Fruit fly (Drosophila melanogaster): ENCODE data around the gene laza.

laza gene

dm6 chr3L:22460918-22461634 lies at the start of gene laza (continued):
- no peak for TF ChIP-seq CG1621 (tag; optimal IDR thresholded peaks at IDR 0.05)
- TF ChIP-seq Sox14 (GFP tag; optimal IDR thresholded peaks at IDR 0.05) = peak; percentile 18
- no peak for TF ChIP-seq lz (GFP tag; optimal IDR thresholded peaks at IDR 0.05)
- TF ChIP-seq acj6 (GFP tag; optimal IDR thresholded peaks at IDR 0.05) = peak; percentile 13
- TF ChIP-seq topi (GFP tag; optimal IDR thresholded peaks at IDR 0.05) = no peak
- no peak for TF ChIP-seq Hr4 (GFP tag; optimal IDR thresholded peaks at IDR 0.05)
- no peak for TF ChIP-seq Lpt (GFP tag; optimal IDR thresholded peaks at IDR 0.05)
- TF ChIP-seq Hr39 (GFP tag; optimal IDR thresholded peaks at IDR 0.05) = no peak
- TF ChIP-seq CG7368 (GFP tag; optimal IDR thresholded peaks at IDR 0.05) = no peak

- TF ChIP-seq ss (GFP tag; optimal IDR thresholded peaks at IDR 0.05) (no peak), CG1621 (tag; optimal IDR thresholded peaks at IDR 0.05) (no peak), CG8119 (GFP tag; IDR thresholded peaks at IDR 0.05) (no peak), CG11762 (GFP tag; optimal IDR thresholded peaks at IDR 0.05; ENCODE audit: insufficient read depth) (no peak), Hr38 (GFP tag; optimal IDR thresholded peaks at IDR 0.05) (no peak), salr (GFP tag; optimal IDR thresholded peaks at IDR 0.05) (no peak), CG15336 (GFP tag; IDR thresholded peaks at IDR 0.05) (no peak), Eip93F (GFP tag; optimal IDR thresholded peaks at IDR 0.05) (no peak), CG9139 (GFP tag; optimal IDR thresholded peaks at IDR 0.05) (no peak), cyc (GFP tag; optimal IDR thresholded peaks at IDR 0.05) (no peak)
These were observed 44.2 kb upstream of the laza start, which contains the start of gene CG43329 for dm6 chr3L:22505118-22505517. TSS of gene CG43329 (minus strand) at chr3L:22505218.

- TF ChIP-seq Smox (GFP tag; optimal IDR thresholded peaks at IDR 0.05) (no peak), Blimp-1 (GFP tag; optimal IDR thresholded peaks at IDR 0.05) (no peak), lz (GFP tag; optimal IDR thresholded peaks at IDR 0.05) (no peak)
These were observed 43.4 kb upstream of the laza start, which contains the start of gene CG43330 for dm6 chr3L:22504323-22504722. TSS of gene CG43330 (minus strand) at chr3L:22504423.

DNA sequence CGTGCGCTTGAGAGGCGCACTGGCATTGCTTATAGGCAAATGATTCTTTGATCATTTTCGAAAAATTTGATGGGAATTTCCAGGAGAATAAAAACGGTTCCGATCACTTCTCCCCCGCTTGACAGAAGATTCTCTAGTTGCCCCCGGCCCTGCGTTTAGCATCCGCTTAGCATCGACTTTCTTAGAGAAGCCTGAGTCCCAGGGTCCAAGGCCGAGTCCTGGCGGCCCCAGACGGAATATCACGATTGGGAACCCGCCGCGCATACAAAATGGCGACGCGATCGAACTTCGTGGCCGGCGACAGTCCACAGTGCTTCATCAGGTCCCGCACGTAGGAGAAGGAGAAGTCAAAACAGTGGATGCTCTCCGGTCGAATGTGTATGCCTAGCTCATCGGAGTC lies 42.8 kb upstream of the laza start, which contains the start of gene CG43331:
Gene CG43331 (minus strand): TSS at position 101 of the 400 bp plus-strand sequence.
- TF ChIP-seq Lpt (GFP tag; optimal IDR thresholded peaks at IDR 0.05) (no peak), CG7368 (GFP tag; optimal IDR thresholded peaks at IDR 0.05) (no peak), acj6 (GFP tag; optimal IDR thresholded peaks at IDR 0.05) (no peak)

dm6 chr3L:22501300-22501699 lies 40.4 kb upstream of the laza start, which contains the start of gene CG43312:
TSS of gene CG43312 (plus strand) at chr3L:22501600.
- no peak for TF ChIP-seq ss (GFP tag; optimal IDR thresholded peaks at IDR 0.05)
- TF ChIP-seq CG16779 (tag; optimal IDR thresholded peaks at IDR 0.05) = no peak
- no peak for TF ChIP-seq CG6808 (GFP tag; optimal IDR thresholded peaks at IDR 0.05)

DNA sequence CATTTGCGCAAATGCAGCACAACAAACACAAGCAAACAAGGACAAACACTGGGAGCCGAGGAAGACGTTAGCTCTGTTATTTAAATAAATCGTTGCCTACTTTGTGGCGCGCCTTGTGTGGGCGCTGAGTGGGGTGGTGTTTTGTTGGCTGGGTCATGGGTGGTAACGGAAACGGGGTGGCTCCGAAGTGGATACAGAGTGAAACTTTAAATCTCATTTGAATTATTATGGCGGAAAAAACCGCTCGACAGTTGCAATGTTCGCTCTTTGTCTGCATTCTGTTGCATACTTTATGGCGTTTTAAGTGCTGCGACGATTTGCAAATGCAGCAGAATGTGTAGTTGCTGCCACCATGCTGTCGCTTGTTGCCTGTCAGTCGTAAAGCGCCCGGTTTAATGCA lies 36.7 kb upstream of the laza start:
- TF ChIP-seq lz (GFP tag; optimal IDR thresholded peaks at IDR 0.05) = no peak
- TF ChIP-seq CG10669 (GFP tag; optimal IDR thresholded peaks at IDR 0.05) = no peak
- no peak for TF ChIP-seq CG6792 (GFP tag; optimal IDR thresholded peaks at IDR 0.05)
- no peak for TF ChIP-seq fkh (GFP tag; optimal IDR thresholded peaks at IDR 0.05)
- TF ChIP-seq CG11294 (GFP tag; IDR thresholded peaks at IDR 0.05) = no peak
- no peak for TF ChIP-seq Ets21C (GFP tag; optimal IDR thresholded peaks at IDR 0.05)
- no peak for TF ChIP-seq CG4318 (GFP tag; optimal IDR thresholded peaks at IDR 0.05)
- TF ChIP-seq Sox14 (GFP tag; optimal IDR thresholded peaks at IDR 0.05) = no peak
- no peak for TF ChIP-seq CG11902 (GFP tag; optimal IDR thresholded peaks at IDR 0.05)

Measured in whole organism, prepupa.